Worm (Caenorhabditis elegans) whole organism, L1 larva: ENCODE measurements around the gene gtf-2H4.

Experiments
- C16A3.4 ChIP-seq: fragments of 150-350 bp; optimal IDR thresholded peaks from 2 replicates; lab custom pipeline; 2014; ENCODE audit warnings: missing biosample characterization, missing genetic modification characterization
- lsy-2 ChIP-seq, 2 experiments: fragments of 150-350 bp; optimal IDR thresholded peaks; 2 replicates each; lab custom pipeline; 2014; ENCODE audit warnings: missing biosample characterization in 2 of 2, missing genetic modification characterization in 2 of 2
- snpc-4 ChIP-seq: fragments of 150-350 bp; optimal IDR thresholded peaks from 2 replicates; lab custom pipeline; 2014; ENCODE audit warnings: missing biosample characterization, missing genetic modification characterization

DNA sequence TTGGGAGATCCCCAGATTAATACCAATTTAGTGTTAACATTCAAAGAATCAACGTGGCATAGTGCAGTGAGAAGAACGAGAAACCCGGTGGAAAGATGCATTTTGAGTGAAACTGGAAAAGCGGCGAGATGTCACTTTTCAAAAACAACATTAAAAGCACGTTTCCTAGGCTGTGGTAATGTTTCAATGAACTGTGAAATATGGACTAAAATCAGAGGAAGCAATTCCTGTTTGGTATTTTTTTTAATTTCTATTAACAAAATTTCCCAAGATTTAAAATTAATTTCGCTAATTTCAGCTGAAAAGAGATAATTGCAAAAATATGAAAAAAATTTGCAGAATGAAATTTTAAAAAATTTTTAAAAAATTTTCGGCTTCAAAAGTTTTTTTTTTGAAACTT is 11.7 kb downstream of the gtf-2H4 start, which contains the start of gene Y73F8A.22:
- no peak for TF ChIP-seq lsy-2 (tag; optimal IDR thresholded peaks at IDR 0.05; lab: Kevin White, UChicago)
- no peak for TF ChIP-seq C16A3.4 (tag; lab: Kevin White, UChicago)
- no peak for TF ChIP-seq snpc-4 (tag; lab: Kevin White, UChicago)
